Worm (Caenorhabditis elegans) whole organism, young adult: Measurements from ENCODE around the gene C10C5.5.

Experiments used
- B0035.1 ChIP-seq: sonication (generic microtip); optimal IDR thresholded peaks from 2 replicates; lab custom pipeline; 2016; ENCODE audit warnings: missing genetic modification characterization, mild to moderate bottlenecking, missing compliant biosample characterization, missing genotype, missing genetic modification reagents
- B0336.3 ChIP-seq: fragments of 200-800 bp; sonication (Bioruptor generic); IDR thresholded peaks from 2 replicates; pipeline ENCODE4 v1.3.6; 2022; ENCODE audit warnings: missing genetic modification characterization, missing compliant biosample characterization
- C06A6.2 ChIP-seq: fragments of 200-800 bp; sonication (Bioruptor generic); conservative IDR thresholded peaks from 2 replicates; pipeline ENCODE4 v1.3.6; 2022; ENCODE audit warnings: missing genetic modification characterization, missing compliant biosample characterization
- C17E4.6 ChIP-seq: fragments of 200-800 bp; sonication (Bioruptor generic); IDR thresholded peaks from 2 replicates; pipeline ENCODE4 v1.3.6; 2022; ENCODE audit warnings: missing genetic modification reagents, missing genetic modification characterization, missing compliant biosample characterization
- F22D6.2 ChIP-seq: sonication (generic microtip); optimal IDR thresholded peaks from 2 replicates; lab custom pipeline; 2016; ENCODE audit warnings: mild to moderate bottlenecking, missing genetic modification characterization, missing compliant biosample characterization
- F33H1.4 ChIP-seq: fragments of 200-800 bp; sonication (Bioruptor generic); IDR thresholded peaks from 2 replicates; pipeline ENCODE4 v1.3.6; 2022; ENCODE audit warnings: missing genetic modification reagents, missing genetic modification characterization, missing compliant biosample characterization
- F37B4.10 ChIP-seq: fragments of 200-800 bp; sonication (Bioruptor generic); IDR thresholded peaks from 2 replicates; pipeline ENCODE4 v1.3.6; 2022; ENCODE audit warnings: missing genetic modification characterization, missing compliant biosample characterization
- F57C9.4 ChIP-seq: sonication (generic microtip); optimal IDR thresholded peaks from 2 replicates; lab custom pipeline; 2017; ENCODE audit warnings: mild to moderate bottlenecking, missing genetic modification characterization, missing compliant biosample characterization
- K11D2.4 ChIP-seq: fragments of 200-800 bp; sonication (Bioruptor generic); IDR thresholded peaks from 2 replicates; pipeline ENCODE4 v1.3.6; 2022; ENCODE audit warnings: missing genetic modification reagents, missing genetic modification characterization, missing compliant biosample characterization
- Y56A3A.18 ChIP-seq: fragments of 200-800 bp; sonication (Bioruptor generic); IDR thresholded peaks from 2 replicates; pipeline ENCODE4 v1.3.6; 2022; ENCODE audit warnings: missing genetic modification reagents, missing genetic modification characterization, missing compliant biosample characterization
- Y95B8A.8 ChIP-seq: fragments of 200-800 bp; sonication (Bioruptor generic); IDR thresholded peaks from 2 replicates; pipeline ENCODE4 v1.3.6; 2022; ENCODE audit warnings: missing genetic modification reagents, missing genetic modification characterization, missing compliant biosample characterization
- akir-1 ChIP-seq: fragments of 200-800 bp; sonication (Bioruptor generic); optimal IDR thresholded peaks from 2 replicates; lab custom pipeline; 2018; ENCODE audit warnings: mild to moderate bottlenecking, missing genetic modification characterization, moderate library complexity, missing compliant biosample characterization
- aptf-2 ChIP-seq: fragments of 200-800 bp; sonication (Bioruptor generic); conservative IDR thresholded peaks from 2 replicates; pipeline ENCODE4 v1.3.6; 2022; ENCODE audit warnings: missing genetic modification reagents, missing genetic modification characterization, missing compliant biosample characterization
- ceh-100 ChIP-seq: fragments of 200-800 bp; sonication (Bioruptor generic); IDR thresholded peaks from 2 replicates; pipeline ENCODE4 v1.3.6; 2022; ENCODE audit warnings: missing genetic modification reagents, missing genetic modification characterization, missing compliant biosample characterization
- ceh-58 ChIP-seq: fragments of 200-800 bp; sonication (Bioruptor generic); IDR thresholded peaks from 2 replicates; pipeline ENCODE4 v1.3.6; 2022; ENCODE audit warnings: missing genetic modification characterization, missing compliant biosample characterization
- chd-7 ChIP-seq: sonication (generic microtip); optimal IDR thresholded peaks from 2 replicates; lab custom pipeline; 2016; ENCODE audit warnings: mild to moderate bottlenecking, missing genetic modification characterization, moderate library complexity, missing compliant biosample characterization
- die-1 ChIP-seq: sonication (generic microtip); optimal IDR thresholded peaks from 2 replicates; lab custom pipeline; 2016; ENCODE audit warnings: missing genotype, mild to moderate bottlenecking, missing genetic modification characterization, missing compliant biosample characterization
- dox-1 ChIP-seq: fragments of 200-800 bp; sonication (Bioruptor generic); IDR thresholded peaks from 2 replicates; pipeline ENCODE4 v1.3.6; 2022; ENCODE audit warnings: missing genetic modification reagents, missing genetic modification characterization, missing compliant biosample characterization
- dpff-1 ChIP-seq: sonication (generic microtip); optimal IDR thresholded peaks from 2 replicates; lab custom pipeline; 2017; ENCODE audit warnings: mild to moderate bottlenecking, missing genetic modification characterization, missing compliant biosample characterization
- efl-1 ChIP-seq: fragments of 150-350 bp; optimal IDR thresholded peaks from 2 replicates; lab custom pipeline; 2014; ENCODE audit warnings: missing biosample characterization, missing genetic modification reagents, missing genetic modification characterization
- egl-44 ChIP-seq: fragments of 200-800 bp; sonication (Bioruptor generic); IDR thresholded peaks from 2 replicates; pipeline ENCODE4 v1.3.6; 2022; ENCODE audit warnings: missing genetic modification reagents, missing genetic modification characterization, missing compliant biosample characterization
- lag-1 ChIP-seq: fragments of 200-800 bp; sonication (Bioruptor generic); IDR thresholded peaks from 2 replicates; pipeline ENCODE4 v1.3.6; 2022; ENCODE audit warnings: missing genetic modification reagents, missing genetic modification characterization, missing compliant biosample characterization
- let-526 ChIP-seq: fragments of 200-800 bp; sonication (Bioruptor generic); IDR thresholded peaks from 2 replicates; pipeline ENCODE4 v1.3.6; 2022; ENCODE audit warnings: missing genetic modification reagents, missing genetic modification characterization, missing compliant biosample characterization
- let-607 ChIP-seq, 2 experiments: fragments of 200-800 bp in 1 of 2; sonication (Bioruptor generic) in 1 of 2; sonication (generic microtip) in 1 of 2; optimal IDR thresholded peaks; 2 replicates each; lab custom pipeline; 2016 to 2018; ENCODE audit warnings: mild to moderate bottlenecking in 2 of 2, missing compliant biosample characterization in 2 of 2, missing genetic modification characterization in 2 of 2, moderate library complexity in 2 of 2, missing genotype in 1 of 2
- lin-26 ChIP-seq: fragments of 200-800 bp; sonication (Bioruptor generic); IDR thresholded peaks from 2 replicates; pipeline ENCODE4 v1.3.6; 2022; ENCODE audit warnings: missing genetic modification reagents, missing genetic modification characterization, missing compliant biosample characterization
- lsy-27 ChIP-seq: sonication (generic microtip); optimal IDR thresholded peaks from 2 replicates; lab custom pipeline; 2017; ENCODE audit warnings: missing genetic modification characterization, mild to moderate bottlenecking, missing compliant biosample characterization, antibody characterized with exemption, missing genotype, borderline replicate concordance; ENCODE audit not compliant: insufficient read depth
- madf-10 ChIP-seq: sonication (generic microtip); optimal IDR thresholded peaks from 2 replicates; lab custom pipeline; 2016; ENCODE audit warnings: mild to moderate bottlenecking, missing genetic modification characterization, missing compliant biosample characterization
- madf-6 ChIP-seq: fragments of 200-800 bp; sonication (Bioruptor generic); IDR thresholded peaks from 2 replicates; pipeline ENCODE4 v1.3.6; 2022; ENCODE audit warnings: missing genetic modification reagents, missing genetic modification characterization, missing compliant biosample characterization
- mxl-1 ChIP-seq: sonication (generic microtip); optimal IDR thresholded peaks from 2 replicates; lab custom pipeline; 2016; ENCODE audit warnings: missing genetic modification characterization, missing compliant biosample characterization
- nfya-2 ChIP-seq: fragments of 200-800 bp; sonication (Bioruptor generic); IDR thresholded peaks from 2 replicates; pipeline ENCODE4 v1.3.6; 2022; ENCODE audit warnings: missing genetic modification reagents, missing genetic modification characterization, missing compliant biosample characterization
- nfyb-1 ChIP-seq: fragments of 200-800 bp; sonication (Bioruptor generic); IDR thresholded peaks from 2 replicates; pipeline ENCODE4 v1.3.6; 2022; ENCODE audit warnings: missing genetic modification reagents, missing genetic modification characterization, missing compliant biosample characterization
- nhr-90 ChIP-seq: sonication (generic microtip); optimal IDR thresholded peaks from 2 replicates; lab custom pipeline; 2016; ENCODE audit warnings: missing genotype, mild to moderate bottlenecking, missing genetic modification characterization, missing compliant biosample characterization
- pbrm-1 ChIP-seq: fragments of 200-800 bp; sonication (Bioruptor generic); IDR thresholded peaks from 2 replicates; pipeline ENCODE4 v1.3.6; 2022; ENCODE audit warnings: missing genetic modification reagents, missing genetic modification characterization, missing compliant biosample characterization
- rcor-1 ChIP-seq: fragments of 200-800 bp; sonication (Bioruptor generic); IDR thresholded peaks from 2 replicates; pipeline ENCODE4 v1.3.6; 2022; ENCODE audit warnings: missing genetic modification reagents, missing genetic modification characterization, missing compliant biosample characterization
- snpc-4 ChIP-seq, 5 experiments: fragments of 150-350 bp in 1 of 5; sonication (generic microtip) in 4 of 5; optimal IDR thresholded peaks; 2 replicates each; lab custom pipeline; 2014 to 2018; ENCODE audit warnings: missing genetic modification characterization in 5 of 5, missing biosample characterization in 3 of 5, antibody characterized with exemption in 2 of 5, mild to moderate bottlenecking in 2 of 5, missing compliant biosample characterization in 2 of 5, missing genotype in 2 of 5, moderate library complexity in 2 of 5, missing genetic modification reagents in 1 of 5
- tbx-9 ChIP-seq: sonication (generic microtip); optimal IDR thresholded peaks from 2 replicates; lab custom pipeline; 2016; ENCODE audit warnings: borderline replicate concordance, missing genetic modification characterization, inconsistent platforms, missing compliant biosample characterization
- zim-3 ChIP-seq: sonication (generic microtip); optimal IDR thresholded peaks from 2 replicates; lab custom pipeline; 2017; ENCODE audit warnings: mild to moderate bottlenecking, missing genetic modification characterization, moderate library complexity, missing compliant biosample characterization
- ztf-22 ChIP-seq: fragments of 200-800 bp; sonication (Bioruptor generic); optimal IDR thresholded peaks from 2 replicates; lab custom pipeline; 2018; ENCODE audit warnings: mild to moderate bottlenecking, missing genetic modification characterization, moderate library complexity, missing compliant biosample characterization
- ztf-6 ChIP-seq: fragments of 200-800 bp; sonication (Bioruptor generic); IDR thresholded peaks from 2 replicates; pipeline ENCODE4 v1.3.6; 2022; ENCODE audit warnings: missing genetic modification reagents, missing genetic modification characterization, missing compliant biosample characterization

The C10C5.5 gene

DNA sequence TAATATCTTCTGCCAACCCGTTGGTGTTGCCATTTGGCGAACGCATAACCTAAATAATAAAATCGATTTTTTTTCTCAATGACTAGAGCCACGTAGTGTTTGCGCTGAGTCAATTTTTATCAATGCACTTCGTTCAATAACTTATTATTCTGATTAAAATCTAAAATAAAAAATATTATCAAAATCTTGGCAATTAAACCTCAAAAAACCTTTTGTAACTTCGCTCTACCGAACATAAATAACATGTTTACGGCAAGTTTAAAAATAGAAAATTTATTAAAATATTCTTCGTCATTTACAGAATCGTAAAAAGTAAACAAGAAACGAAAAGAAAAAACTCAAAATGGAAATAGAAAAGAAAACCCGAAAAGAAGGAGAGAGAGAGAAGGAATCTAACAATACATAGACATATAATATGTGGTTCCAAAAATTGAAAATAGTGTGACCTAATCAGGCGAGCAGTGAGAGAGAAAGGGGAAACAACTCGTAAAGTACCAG, 38.1 kb upstream of the C10C5.5 start, which contains the start of gene pigc-1:
Gene pigc-1, minus strand, starts transcription at position 51 of the 498 bp plus-strand sequence.
- TF ChIP-seq efl-1 (GFP tag; lab: Kevin White, UChicago) = no peak
- no peak for TF ChIP-seq madf-10 (tag; lab: Kevin White, UChicago)
- TF ChIP-seq F22D6.2 (tag; lab: Kevin White, UChicago) = no peak
- 0 out of 2 replicates have a peak, but pooled peaks have one; percentile 10 for TF ChIP-seq B0336.3 (GFP tag; lab: Robert Waterston, UW)
- no peak for TF ChIP-seq C17E4.6 (GFP tag; lab: Robert Waterston, UW)
- no peak for TF ChIP-seq mxl-1
- TF ChIP-seq Y56A3A.18 (GFP tag; lab: Robert Waterston, UW) = 0 out of 2 replicates have a peak, but pooled peaks have one; percentile 27
- no peak for TF ChIP-seq chd-7
- TF ChIP-seq ceh-100 (GFP tag; lab: Robert Waterston, UW) = no peak
- TF ChIP-seq snpc-4 (GFP tag; optimal IDR thresholded peaks at IDR 0.05; lab: Kevin White, UChicago) = no peak
- TF ChIP-seq snpc-4 (tag; optimal IDR thresholded peaks at IDR 0.05; lab: Kevin White, UChicago) = peak in 1 of 4 experiments; percentile 30
- TF ChIP-seq ceh-58 = no peak
- no peak for TF ChIP-seq ztf-6 (GFP tag; lab: Robert Waterston, UW)
- TF ChIP-seq Y95B8A.8 (GFP tag; lab: Robert Waterston, UW) = no peak
- TF ChIP-seq nfyb-1 = no peak
- no peak for TF ChIP-seq rcor-1 (GFP tag; lab: Robert Waterston, UW)
- TF ChIP-seq B0035.1 (tag; lab: Kevin White, UChicago) = no peak
- no peak for TF ChIP-seq C06A6.2 (GFP tag; lab: Robert Waterston, UW)
- no peak for TF ChIP-seq F37B4.10 (GFP tag; lab: Robert Waterston, UW)
- no peak for TF ChIP-seq lsy-27 (tag; lab: Kevin White, UChicago)
- no peak for TF ChIP-seq nhr-90
- no peak for TF ChIP-seq nfya-2 (GFP tag; lab: Robert Waterston, UW)
- TF ChIP-seq egl-44 = no peak
- no peak for TF ChIP-seq tbx-9 (tag; lab: Kevin White, UChicago)
- peak; percentile 24; the same call in 1 of the 2 replicates for TF ChIP-seq madf-6 (GFP tag; lab: Robert Waterston, UW)
- no peak for TF ChIP-seq lag-1 (GFP tag; lab: Robert Waterston, UW)

DNA sequence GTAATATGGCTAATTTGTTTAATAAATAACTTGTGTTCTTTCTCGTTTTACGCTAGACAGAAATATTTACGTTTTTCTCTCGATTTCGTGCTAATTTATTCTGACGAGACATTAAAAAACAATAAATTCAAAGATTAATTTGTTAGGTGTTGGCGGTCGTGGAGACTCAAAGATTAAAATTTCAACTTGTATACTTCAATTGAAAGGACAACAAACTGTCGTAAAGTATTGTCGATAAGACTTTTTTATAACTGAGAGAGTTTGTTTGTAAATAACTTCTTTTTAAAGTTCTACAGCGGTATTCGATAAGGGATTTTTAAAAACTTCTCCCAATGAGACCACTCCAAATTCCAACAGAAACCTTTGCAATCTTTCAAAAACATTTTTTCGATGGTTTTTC, 27.5 kb upstream of the C10C5.5 start:
- TF ChIP-seq nhr-90 (no peak), die-1 (tag; lab: Kevin White, UChicago) (no peak), mxl-1 (no peak), zim-3 (tag; lab: Kevin White, UChicago) (no peak), dpff-1 (tag; lab: Kevin White, UChicago) (no peak), let-607 (tag; optimal IDR thresholded peaks at IDR 0.05; lab: Kevin White, UChicago) (no peak), B0336.3 (GFP tag; lab: Robert Waterston, UW) (no peak), ztf-22 (GFP tag; lab: Kevin White, UChicago) (no peak), F57C9.4 (no peak), F33H1.4 (no peak), dox-1 (no peak), pbrm-1 (GFP tag; lab: Robert Waterston, UW) (no peak), let-526 (no peak), K11D2.4 (GFP tag; lab: Robert Waterston, UW) (no peak), akir-1 (GFP tag; lab: Kevin White, UChicago) (no peak), lin-26 (GFP tag; lab: Robert Waterston, UW) (no peak), aptf-2 (GFP tag; lab: Robert Waterston, UW) (no peak)
